Fruit fly (Drosophila melanogaster): ENCODE results near the gene Cpr66D.

Cpr66D gene

dm6 chr3L:8683773-8684172, 43.5 kb downstream of the Cpr66D start:
- TF ChIP-seq noc (tag; optimal IDR thresholded peaks at IDR 0.05), result no peak

- no peak for TF ChIP-seq noc (tag; optimal IDR thresholded peaks at IDR 0.05)
Measured at dm6 chr3L:8684419-8685081, 44.3 kb downstream of the Cpr66D start.

DNA sequence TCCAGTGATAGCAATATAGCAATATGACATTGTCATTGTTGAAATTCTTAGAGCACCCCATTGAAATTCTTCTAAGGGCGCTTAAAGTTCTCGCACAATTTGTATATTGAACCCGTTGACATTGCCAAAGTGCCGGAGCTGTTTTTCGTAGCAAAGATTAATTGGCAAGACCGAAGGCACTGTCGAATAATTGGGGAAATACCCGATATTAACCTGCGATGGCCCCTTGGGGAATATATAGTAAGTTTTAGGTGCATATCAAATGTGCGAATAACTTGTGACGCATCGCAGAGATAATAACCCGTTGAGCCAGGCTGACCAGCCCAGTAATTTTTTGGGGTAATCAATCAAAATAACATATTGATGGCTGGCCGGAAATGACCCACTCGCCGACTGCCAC, 46.4 kb downstream of the Cpr66D start:
- no peak for TF ChIP-seq noc (tag; optimal IDR thresholded peaks at IDR 0.05)

dm6 chr3L:8688694-8689291, 48.6 kb downstream of the Cpr66D start:
- TF ChIP-seq noc (tag; optimal IDR thresholded peaks at IDR 0.05), result peak; percentile 1

DNA sequence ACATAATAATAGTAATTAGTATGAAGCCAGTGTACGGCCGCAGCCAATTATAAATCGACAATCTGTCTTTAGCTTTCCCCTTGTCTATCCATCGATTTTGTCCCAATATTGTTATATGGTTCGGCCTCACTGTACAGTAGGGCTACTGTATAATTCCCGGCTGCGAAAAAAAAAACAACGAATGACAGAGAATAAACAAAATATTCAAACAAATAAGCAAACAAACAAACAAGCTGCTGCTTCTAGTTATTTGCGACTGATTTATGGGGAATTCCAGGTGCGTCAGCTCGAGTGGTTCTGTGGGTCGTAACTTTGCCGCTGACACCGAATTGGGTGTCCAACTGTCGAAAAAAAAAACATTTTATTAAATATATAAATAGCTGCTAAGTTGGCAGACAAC, 49.4 kb downstream of the Cpr66D start:
- TF ChIP-seq noc (tag; optimal IDR thresholded peaks at IDR 0.05), result no peak

- no peak for TF ChIP-seq noc (tag; optimal IDR thresholded peaks at IDR 0.05)
Measured at dm6 chr3L:8690630-8691029, 50.4 kb downstream of the Cpr66D start.

dm6 chr3L:8691891-8692874, 51.9 kb downstream of the Cpr66D start:
- TF ChIP-seq noc (tag; optimal IDR thresholded peaks at IDR 0.05), result peak; percentile 76

All from whole organism, larva.